Worm (Caenorhabditis elegans) whole organism, L4 larva: ENCODE measurements around the gene C04F6.9.

Experiments used
- F37D6.2 ChIP-seq: sonication (generic microtip); optimal IDR thresholded peaks from 2 replicates; lab custom pipeline; 2016; ENCODE audit warnings: mild to moderate bottlenecking, missing genetic modification characterization, missing compliant biosample characterization
- R02D3.7 ChIP-seq: fragments of 150-350 bp; sonication (generic microtip); optimal IDR thresholded peaks from 3 replicates; lab custom pipeline; 2014; ENCODE audit warnings: missing biosample characterization, missing genetic modification characterization
- Y105C5A.15 ChIP-seq: fragments of 200-800 bp; sonication (Bioruptor generic); IDR thresholded peaks from 2 replicates; pipeline ENCODE4 v1.3.6; 2022; ENCODE audit warnings: missing genetic modification characterization, missing compliant biosample characterization
- Y48G9A.11 ChIP-seq: fragments of 200-800 bp; sonication (Bioruptor generic); IDR thresholded peaks from 2 replicates; pipeline ENCODE4 v1.3.6; 2022; ENCODE audit warnings: missing genetic modification reagents, missing genetic modification characterization, missing compliant biosample characterization
- Y75B8A.6 ChIP-seq: fragments of 200-800 bp; sonication (Bioruptor generic); IDR thresholded peaks from 2 replicates; pipeline ENCODE4 v1.3.6; 2022; ENCODE audit warnings: missing genetic modification reagents, missing genetic modification characterization, missing compliant biosample characterization
- aly-2 ChIP-seq: sonication (generic microtip); optimal IDR thresholded peaks from 2 replicates; lab custom pipeline; 2018; ENCODE audit warnings: missing biosample characterization, missing genetic modification characterization
- ceh-28 ChIP-seq: fragments of 150-350 bp; optimal IDR thresholded peaks from 2 replicates; lab custom pipeline; 2014; ENCODE audit warnings: missing biosample characterization, missing genetic modification reagents, missing genetic modification characterization
- ceh-62 ChIP-seq: sonication (generic microtip); optimal IDR thresholded peaks from 2 replicates; lab custom pipeline; 2017; ENCODE audit warnings: missing biosample characterization, missing genetic modification characterization
- ces-1 ChIP-seq: fragments of 150-350 bp; sonication (generic microtip); optimal IDR thresholded peaks from 4 replicates; lab custom pipeline; 2014; ENCODE audit warnings: missing biosample characterization, missing genetic modification reagents, missing genetic modification characterization
- cey-2 ChIP-seq: sonication (generic microtip); optimal IDR thresholded peaks from 3 replicates; lab custom pipeline; 2017; ENCODE audit warnings: missing genetic modification characterization, mild to moderate bottlenecking, missing compliant biosample characterization, antibody characterized with exemption, borderline replicate concordance; ENCODE audit not compliant: insufficient read depth
- ctbp-1 ChIP-seq: fragments of 200-800 bp; sonication (Bioruptor generic); IDR thresholded peaks from 2 replicates; pipeline ENCODE4 v1.3.6; 2022; ENCODE audit warnings: missing genetic modification reagents, missing genetic modification characterization, missing compliant biosample characterization
- dmd-9 ChIP-seq: fragments of 200-800 bp; sonication (Bioruptor generic); IDR thresholded peaks from 2 replicates; pipeline ENCODE4 v1.3.6; 2022; ENCODE audit warnings: missing genetic modification reagents, missing genetic modification characterization, missing compliant biosample characterization
- duxl-1 ChIP-seq: sonication (generic microtip); optimal IDR thresholded peaks from 2 replicates; lab custom pipeline; 2016; ENCODE audit warnings: mild to moderate bottlenecking, missing genetic modification characterization, moderate library complexity, missing compliant biosample characterization; ENCODE audit not compliant: poor library complexity
- hif-1 ChIP-seq, 2 experiments: sonication (generic microtip); optimal IDR thresholded peaks; 2 replicates each; lab custom pipeline; 2016 to 2017; ENCODE audit warnings: missing compliant biosample characterization in 2 of 2, missing genetic modification characterization in 2 of 2, missing genetic modification reagents in 2 of 2, missing genotype in 2 of 2, mild to moderate bottlenecking in 1 of 2
- hmg-1.1 ChIP-seq: fragments of 200-800 bp; sonication (Bioruptor generic); IDR thresholded peaks from 2 replicates; pipeline ENCODE4 v1.3.6; 2022; ENCODE audit warnings: missing genetic modification reagents, missing genetic modification characterization, missing compliant biosample characterization
- lin-13 ChIP-seq: fragments of 150-350 bp; optimal IDR thresholded peaks from 2 replicates; lab custom pipeline; 2014; ENCODE audit warnings: missing biosample characterization, missing genetic modification reagents, missing genetic modification characterization
- lin-39 ChIP-seq: fragments of 150-350 bp; optimal IDR thresholded peaks from 2 replicates; lab custom pipeline; 2014; ENCODE audit warnings: missing biosample characterization, missing genetic modification reagents, missing genetic modification characterization
- madf-9 ChIP-seq: fragments of 200-800 bp; sonication (Bioruptor generic); conservative IDR thresholded peaks from 2 replicates; pipeline ENCODE4 v1.3.6; 2022; ENCODE audit warnings: missing genetic modification reagents, missing genetic modification characterization, missing compliant biosample characterization
- mdl-1 ChIP-seq, 2 experiments: fragments of 150-350 bp in 1 of 2; sonication (generic microtip) in 1 of 2; optimal IDR thresholded peaks; 2 replicates each; lab custom pipeline; 2014 to 2017; ENCODE audit warnings: missing biosample characterization in 2 of 2, missing genetic modification characterization in 2 of 2
- mes-2 ChIP-seq: sonication (generic microtip); optimal IDR thresholded peaks from 2 replicates; lab custom pipeline; 2016; ENCODE audit warnings: missing genotype, mild to moderate bottlenecking, missing genetic modification characterization, missing compliant biosample characterization; ENCODE audit not compliant: poor library complexity, severe bottlenecking
- mxl-2 ChIP-seq: fragments of 200-800 bp; sonication (Bioruptor generic); conservative IDR thresholded peaks from 2 replicates; pipeline ENCODE4 v1.3.6; 2022; ENCODE audit warnings: missing genetic modification reagents, missing genetic modification characterization, missing compliant biosample characterization
- mxl-3 ChIP-seq: fragments of 200-800 bp; sonication (Bioruptor generic); optimal IDR thresholded peaks from 2 replicates; lab custom pipeline; 2018; ENCODE audit warnings: mild to moderate bottlenecking, missing genetic modification characterization, missing compliant biosample characterization
- nhr-111 ChIP-seq: fragments of 200-800 bp; sonication (Bioruptor generic); optimal IDR thresholded peaks from 2 replicates; lab custom pipeline; 2018; ENCODE audit warnings: mild to moderate bottlenecking, missing genetic modification characterization, missing compliant biosample characterization
- nhr-237 ChIP-seq: sonication (generic microtip); optimal IDR thresholded peaks from 2 replicates; lab custom pipeline; 2017; ENCODE audit warnings: missing biosample characterization, missing genetic modification characterization
- nhr-28 ChIP-seq: fragments of 150-350 bp; optimal IDR thresholded peaks from 2 replicates; lab custom pipeline; 2014; ENCODE audit warnings: missing biosample characterization, missing genetic modification characterization
- nhr-48 ChIP-seq: sonication (generic microtip); optimal IDR thresholded peaks from 2 replicates; lab custom pipeline; 2016; ENCODE audit warnings: mild to moderate bottlenecking, missing genetic modification characterization, missing compliant biosample characterization
- php-3 ChIP-seq: fragments of 200-800 bp; sonication (Bioruptor generic); IDR thresholded peaks from 2 replicates; pipeline ENCODE4 v1.3.6; 2022; ENCODE audit warnings: missing genetic modification reagents, missing genetic modification characterization, missing compliant biosample characterization
- saeg-2 ChIP-seq: fragments of 200-800 bp; sonication (Bioruptor generic); IDR thresholded peaks from 2 replicates; pipeline ENCODE4 v1.3.6; 2022; ENCODE audit warnings: missing genetic modification reagents, missing genetic modification characterization, missing compliant biosample characterization
- snpc-1.2 ChIP-seq: fragments of 200-800 bp; sonication (Bioruptor generic); IDR thresholded peaks from 2 replicates; pipeline ENCODE4 v1.3.6; 2022; ENCODE audit warnings: missing genetic modification reagents, missing genetic modification characterization, missing compliant biosample characterization
- snpc-4 ChIP-seq: fragments of 150-350 bp; optimal IDR thresholded peaks from 2 replicates; lab custom pipeline; 2014; ENCODE audit warnings: missing biosample characterization, missing genetic modification characterization
- unc-62 ChIP-seq, 3 experiments: fragments of 150-350 bp in 1 of 3; sonication (generic microtip); optimal IDR thresholded peaks in 2 of 3; peaks in 1 of 3; 1 replicate in 1 of 3; 2 replicates in 2 of 3; lab custom pipeline; 2014 to 2017; ENCODE audit warnings: missing biosample characterization in 3 of 3, missing genetic modification characterization in 3 of 3, missing genetic modification reagents in 3 of 3, missing genotype in 1 of 3
- zag-1 ChIP-seq: fragments of 150-350 bp; optimal IDR thresholded peaks from 2 replicates; lab custom pipeline; 2014; ENCODE audit warnings: missing biosample characterization, missing genetic modification characterization
- zfp-2 ChIP-seq: sonication (generic microtip); optimal IDR thresholded peaks from 2 replicates; lab custom pipeline; 2016; ENCODE audit warnings: mild to moderate bottlenecking, missing genetic modification characterization, missing compliant biosample characterization
- zip-2 ChIP-seq: fragments of 150-350 bp; optimal IDR thresholded peaks from 2 replicates; lab custom pipeline; 2014; ENCODE audit warnings: missing biosample characterization, missing genetic modification characterization
- ztf-11 ChIP-seq: fragments of 150-350 bp; optimal IDR thresholded peaks from 2 replicates; lab custom pipeline; 2014; ENCODE audit warnings: missing biosample characterization, missing genetic modification characterization

The C04F6.9 gene

ce11 chrX:3441539-3441938, 39.7 kb downstream of the C04F6.9 start, which contains the start of gene ZK813.3:
TSS of gene ZK813.3 (plus strand) at chrX:3441839.
- TF ChIP-seq Y75B8A.6 (GFP tag; lab: Robert Waterston, UW) (no peak), unc-62 (GFP tag; optimal IDR thresholded peaks at IDR 0.05 in 1 of 2; lab: Kevin White, UChicago) (peak in 1 of 2 experiments; percentile 9), unc-62 (tag; optimal IDR thresholded peaks at IDR 0.05; lab: Kevin White, UChicago) (no peak), mxl-3 (no peak)

- TF ChIP-seq nhr-48 (tag; lab: Kevin White, UChicago) (no peak), lin-39 (tag; lab: Kevin White, UChicago) (no peak), snpc-4 (tag; lab: Kevin White, UChicago) (no peak), cey-2 (tag; lab: Kevin White, UChicago) (no peak), R02D3.7 (tag; lab: Kevin White, UChicago) (no peak), hif-1 (tag; optimal IDR thresholded peaks at IDR 0.05; lab: Kevin White, UChicago) (no peak), lin-13 (GFP tag; lab: Kevin White, UChicago) (no peak), nhr-237 (tag; lab: Kevin White, UChicago) (no peak), zip-2 (tag; lab: Kevin White, UChicago) (no peak), ces-1 (GFP tag; lab: Kevin White, UChicago) (no peak), saeg-2 (GFP tag; lab: Robert Waterston, UW) (no peak), ctbp-1 (no peak), Y105C5A.15 (GFP tag; lab: Robert Waterston, UW) (no peak), nhr-111 (GFP tag; lab: Kevin White, UChicago) (no peak), mes-2 (tag; lab: Kevin White, UChicago) (no peak), duxl-1 (tag; lab: Kevin White, UChicago) (no peak), snpc-1.2 (GFP tag; lab: Robert Waterston, UW) (no peak)
Observed at ce11 chrX:3443526-3443925, 41.7 kb downstream of the C04F6.9 start, which contains the start of gene ZK813.2. TSS of gene ZK813.2 (plus strand) at chrX:3443826.

- TF ChIP-seq mxl-2 (no peak), zfp-2 (tag; lab: Kevin White, UChicago) (no peak), ztf-11 (no peak), zag-1 (no peak), ceh-62 (tag; lab: Kevin White, UChicago) (no peak), Y48G9A.11 (no peak), nhr-28 (no peak), madf-9 (GFP tag; lab: Robert Waterston, UW) (no peak), duxl-1 (tag; lab: Kevin White, UChicago) (no peak), hif-1 (tag; optimal IDR thresholded peaks at IDR 0.05; lab: Kevin White, UChicago) (no peak), mdl-1 (tag; optimal IDR thresholded peaks at IDR 0.05; lab: Kevin White, UChicago) (no peak), hmg-1.1 (GFP tag; lab: Robert Waterston, UW) (no peak), php-3 (GFP tag; lab: Robert Waterston, UW) (no peak), mes-2 (tag; lab: Kevin White, UChicago) (no peak), aly-2 (tag; lab: Kevin White, UChicago) (no peak), dmd-9 (GFP tag; lab: Robert Waterston, UW) (no peak), ceh-28 (tag; lab: Kevin White, UChicago) (no peak), nhr-237 (tag; lab: Kevin White, UChicago) (no peak), F37D6.2 (no peak), zip-2 (tag; lab: Kevin White, UChicago) (no peak)
Observed at ce11 chrX:3444514-3444913, 42.7 kb downstream of the C04F6.9 start, which contains the start of gene ZK813.7. TSS of gene ZK813.7 (plus strand) at chrX:3444814.
